Fruit fly (Drosophila melanogaster): ENCODE results near the gene Gbs-70E.

DNA sequence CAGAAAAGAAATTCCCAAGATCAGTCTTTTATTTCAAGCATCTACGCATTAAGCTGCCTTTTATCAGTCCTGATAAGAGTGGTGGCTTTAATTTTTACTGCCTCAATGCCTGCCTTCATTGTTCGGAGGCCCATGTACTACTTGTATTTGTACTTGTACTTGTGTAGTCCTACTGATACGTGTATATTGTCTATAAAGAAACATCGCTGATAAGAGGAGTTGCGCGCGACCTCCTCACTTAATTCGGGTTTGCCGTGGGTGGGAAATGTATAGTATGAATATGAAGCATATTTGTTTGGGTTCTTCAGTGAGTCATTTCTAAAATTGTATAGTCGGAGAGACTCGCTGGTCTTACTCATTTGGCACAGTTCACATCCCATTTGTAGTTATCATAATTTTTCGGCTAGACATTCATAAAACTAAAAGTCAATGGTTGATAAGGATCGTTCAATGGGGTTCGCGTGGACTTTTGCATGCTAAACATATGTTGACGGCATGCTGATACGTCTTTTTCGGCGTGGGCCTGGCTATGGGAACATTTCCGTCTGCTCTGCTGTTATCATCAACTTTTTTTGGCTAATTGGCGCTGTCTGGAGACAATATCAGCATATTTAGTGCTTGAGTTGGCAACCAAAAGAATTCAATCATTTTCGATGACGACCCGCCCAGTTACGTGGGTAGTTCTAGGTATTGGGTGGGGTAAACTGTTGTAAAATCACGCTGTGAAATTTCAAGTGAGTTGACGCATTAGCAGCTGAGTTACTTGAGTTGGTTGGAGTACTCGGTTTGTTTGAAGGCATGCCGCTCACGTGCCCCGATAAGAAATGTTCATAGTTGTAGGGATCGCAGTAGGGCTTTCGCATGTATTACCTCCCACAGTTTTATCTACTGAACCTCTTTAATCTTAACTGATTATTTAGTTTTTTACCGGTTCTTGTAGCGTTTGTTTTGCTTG lies 2.7 kb downstream of the Gbs-70E start:
- TF ChIP-seq psq (optimal IDR thresholded peaks at IDR 0.05) (no peak), insv (optimal IDR thresholded peaks at IDR 0.05) (no peak), h (optimal IDR thresholded peaks at IDR 0.05) (no peak), Sin3A (optimal IDR thresholded peaks at IDR 0.05) (no peak), Myc (optimal IDR thresholded peaks at IDR 0.05) (no peak)
